Worm (Caenorhabditis elegans) whole organism, L3 larva: Measurements from ENCODE around the gene AH6.3.

Experiments
- daf-12 ChIP-seq: fragments of 150-350 bp; optimal IDR thresholded peaks from 2 replicates; lab custom pipeline; 2014; ENCODE audit warnings: missing biosample characterization, missing genetic modification reagents, missing genetic modification characterization
- egl-27 ChIP-seq: sonication (generic microtip); optimal IDR thresholded peaks from 4 replicates; lab custom pipeline; 2017; ENCODE audit warnings: missing biosample characterization, missing genetic modification reagents, missing genetic modification characterization
- elt-2 ChIP-seq: sonication (generic microtip); optimal IDR thresholded peaks from 2 replicates; lab custom pipeline; 2016; ENCODE audit warnings: missing genetic modification reagents, mild to moderate bottlenecking, missing genetic modification characterization, missing compliant biosample characterization
- fkh-10 ChIP-seq: sonication (generic microtip); optimal IDR thresholded peaks from 2 replicates; lab custom pipeline; 2017; ENCODE audit warnings: missing biosample characterization, missing genetic modification reagents, missing genetic modification characterization
- fos-1 ChIP-seq: fragments of 150-350 bp; optimal IDR thresholded peaks from 2 replicates; lab custom pipeline; 2014; ENCODE audit warnings: missing biosample characterization, missing genetic modification characterization
- lin-15B ChIP-seq: fragments of 150-350 bp; optimal IDR thresholded peaks from 2 replicates; lab custom pipeline; 2014; ENCODE audit warnings: missing biosample characterization, missing genetic modification characterization
- lin-39 ChIP-seq: fragments of 150-350 bp; optimal IDR thresholded peaks from 2 replicates; lab custom pipeline; 2018; ENCODE audit warnings: missing biosample characterization, missing genetic modification reagents, missing genetic modification characterization
- unc-62 ChIP-seq: fragments of 150-350 bp; sonication (generic microtip); optimal IDR thresholded peaks from 4 replicates; lab custom pipeline; 2014; ENCODE audit warnings: missing biosample characterization, missing genetic modification reagents, missing genetic modification characterization

DNA sequence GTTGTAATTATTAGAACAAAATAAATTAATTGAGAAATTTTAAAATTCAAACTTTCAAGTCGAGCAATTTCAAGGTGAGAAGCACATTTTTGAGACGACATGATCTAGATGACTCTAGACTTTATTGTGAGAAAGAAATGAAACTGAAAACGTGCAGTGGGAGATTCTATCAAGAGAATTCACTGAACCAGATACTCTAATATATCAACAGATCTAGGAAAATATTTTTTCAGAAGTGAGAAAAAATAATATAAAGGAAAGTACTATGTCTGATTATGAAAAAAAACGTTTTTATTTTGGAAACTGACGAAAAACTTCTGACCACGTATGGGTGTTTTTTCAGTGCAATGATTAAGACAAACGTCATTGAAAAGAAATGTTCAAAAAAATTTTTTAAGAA is 21.9 kb downstream of the AH6.3 start, which contains the start of gene sra-3:
- TF ChIP-seq daf-12 (tag; lab: Kevin White, UChicago) (no peak), egl-27 (tag; lab: Kevin White, UChicago) (no peak), elt-2 (tag; lab: Kevin White, UChicago) (no peak), lin-39 (tag; lab: Kevin White, UChicago) (no peak), lin-15B (tag; lab: Kevin White, UChicago) (no peak), fos-1 (no peak), unc-62 (no peak), fkh-10 (GFP tag; lab: Kevin White, UChicago) (no peak)
